Fruit fly (Drosophila melanogaster) ovary, adult (tissue): Measurements from ENCODE around the gene Lsp1gamma.
A peak's percentile ranks its signal among the peaks of the same experiment; 100 is the strongest.

ENCODE experiments used
- CG17801 ChIP-seq: fragments of 200-800 bp; optimal IDR thresholded peaks from 2 replicates; lab custom pipeline; 2019; ENCODE audit warnings: missing biosample characterization, mild to moderate bottlenecking, missing genetic modification characterization, moderate library complexity; ENCODE audit not compliant: partially characterized antibody

The Lsp1gamma gene

dm6 chr3L:97823-98222, 31.6 kb downstream of the Lsp1gamma start:
- no peak for TF ChIP-seq CG17801 (GFP tag; lab: Kevin White, UChicago)

- TF ChIP-seq CG17801 (GFP tag; lab: Kevin White, UChicago): no peak
These were observed 32.0 kb downstream of the Lsp1gamma start, which contains the start of gene CG12483 for dm6 chr3L:98275-98674. TSS of gene CG12483 (minus strand) at chr3L:98375.

- peak; percentile 9 for TF ChIP-seq CG17801 (GFP tag; lab: Kevin White, UChicago)
These were observed 37.8 kb downstream of the Lsp1gamma start for dm6 chr3L:104076-104475.

- no peak for TF ChIP-seq CG17801 (GFP tag; lab: Kevin White, UChicago)
These were observed 42.8 kb downstream of the Lsp1gamma start for dm6 chr3L:109058-109457.

- no peak for TF ChIP-seq CG17801 (GFP tag; lab: Kevin White, UChicago)
These were observed 43.7 kb downstream of the Lsp1gamma start for dm6 chr3L:109936-110335.
